Worm (Caenorhabditis elegans) whole organism, late embryonic: Measurements from ENCODE around the gene bas-1.

Experiments used
- C08G9.2 ChIP-seq: sonication (generic microtip); optimal IDR thresholded peaks from 2 replicates; lab custom pipeline; 2016; ENCODE audit warnings: mild to moderate bottlenecking, missing genetic modification characterization, moderate library complexity, missing compliant biosample characterization
- F13H6.1 ChIP-seq: sonication (generic microtip); optimal IDR thresholded peaks from 2 replicates; lab custom pipeline; 2016; ENCODE audit warnings: missing genetic modification characterization, missing compliant biosample characterization
- T23F11.4 ChIP-seq: fragments of 200-800 bp; sonication (Bioruptor generic); optimal IDR thresholded peaks from 2 replicates; lab custom pipeline; 2018; ENCODE audit warnings: mild to moderate bottlenecking, missing genetic modification characterization, missing compliant biosample characterization
- Y22D7AL.16 ChIP-seq: sonication (generic microtip); optimal IDR thresholded peaks from 2 replicates; lab custom pipeline; 2016; ENCODE audit warnings: missing genetic modification characterization, missing compliant biosample characterization
- ceh-18 ChIP-seq: sonication (generic microtip); optimal IDR thresholded peaks from 2 replicates; lab custom pipeline; 2016; ENCODE audit warnings: missing genetic modification characterization, missing compliant biosample characterization
- ceh-2 ChIP-seq: sonication (generic microtip); optimal IDR thresholded peaks from 2 replicates; lab custom pipeline; 2016; ENCODE audit warnings: missing genotype, missing genetic modification characterization, missing compliant biosample characterization
- ceh-31 ChIP-seq: sonication (generic microtip); optimal IDR thresholded peaks from 2 replicates; lab custom pipeline; 2016; ENCODE audit warnings: missing genetic modification characterization, missing compliant biosample characterization
- ceh-34 ChIP-seq: sonication (generic microtip); optimal IDR thresholded peaks from 2 replicates; lab custom pipeline; 2016; ENCODE audit warnings: mild to moderate bottlenecking, missing genetic modification characterization, missing compliant biosample characterization
- dmd-4 ChIP-seq: sonication (generic microtip); optimal IDR thresholded peaks from 2 replicates; lab custom pipeline; 2016; ENCODE audit warnings: borderline replicate concordance, missing genetic modification characterization, missing compliant biosample characterization
- dve-1 ChIP-seq: sonication (generic microtip); optimal IDR thresholded peaks from 2 replicates; lab custom pipeline; 2017; ENCODE audit warnings: antibody characterized with exemption, mild to moderate bottlenecking, missing genetic modification characterization, missing compliant biosample characterization
- eyg-1 ChIP-seq: sonication (generic microtip); optimal IDR thresholded peaks from 2 replicates; lab custom pipeline; 2016; ENCODE audit warnings: missing genotype, missing genetic modification characterization, missing compliant biosample characterization
- hlh-30 ChIP-seq: sonication (generic microtip); optimal IDR thresholded peaks from 2 replicates; lab custom pipeline; 2017; ENCODE audit warnings: antibody characterized with exemption, missing genetic modification characterization, missing compliant biosample characterization; ENCODE audit not compliant: insufficient read depth
- hlh-8 ChIP-seq: sonication (generic microtip); optimal IDR thresholded peaks from 2 replicates; lab custom pipeline; 2016; ENCODE audit warnings: missing genotype, missing genetic modification characterization, missing compliant biosample characterization
- madf-2 ChIP-seq: sonication (generic microtip); optimal IDR thresholded peaks from 2 replicates; lab custom pipeline; 2017; ENCODE audit warnings: missing genetic modification characterization, missing compliant biosample characterization
- mec-3 ChIP-seq: sonication (generic microtip); optimal IDR thresholded peaks from 2 replicates; lab custom pipeline; 2016; ENCODE audit warnings: borderline replicate concordance, missing genetic modification characterization, missing compliant biosample characterization
- nfya-1 ChIP-seq: sonication (generic microtip); optimal IDR thresholded peaks from 2 replicates; lab custom pipeline; 2017; ENCODE audit warnings: missing genetic modification characterization, mild to moderate bottlenecking, missing compliant biosample characterization, antibody characterized with exemption, moderate library complexity
- nhr-232 ChIP-seq: sonication (generic microtip); optimal IDR thresholded peaks from 2 replicates; lab custom pipeline; 2016; ENCODE audit warnings: missing genetic modification characterization, missing compliant biosample characterization
- npax-4 ChIP-seq: sonication (generic microtip); optimal IDR thresholded peaks from 2 replicates; lab custom pipeline; 2016; ENCODE audit warnings: missing genetic modification characterization, missing compliant biosample characterization
- odd-2 ChIP-seq: sonication (generic microtip); optimal IDR thresholded peaks from 2 replicates; lab custom pipeline; 2017; ENCODE audit warnings: antibody characterized with exemption, mild to moderate bottlenecking, missing genetic modification characterization, missing compliant biosample characterization
- pha-4 ChIP-seq: fragments of 150-350 bp; optimal IDR thresholded peaks from 2 replicates; lab custom pipeline; 2018; ENCODE audit warnings: missing biosample characterization, missing genetic modification reagents, missing genetic modification characterization
- pqm-1 ChIP-seq: sonication (generic microtip); optimal IDR thresholded peaks from 2 replicates; lab custom pipeline; 2016; ENCODE audit warnings: missing genetic modification characterization, missing compliant biosample characterization
- ref-2 ChIP-seq: sonication (generic microtip); optimal IDR thresholded peaks from 2 replicates; lab custom pipeline; 2016; ENCODE audit warnings: missing genetic modification characterization, missing compliant biosample characterization
- sdc-2 ChIP-seq: sonication (generic microtip); optimal IDR thresholded peaks from 2 replicates; lab custom pipeline; 2016; ENCODE audit warnings: missing genotype, missing genetic modification characterization, missing compliant biosample characterization
- tbx-2 ChIP-seq: sonication (generic microtip); optimal IDR thresholded peaks from 2 replicates; lab custom pipeline; 2016; ENCODE audit warnings: missing genetic modification characterization, missing compliant biosample characterization
- tbx-7 ChIP-seq: sonication (generic microtip); optimal IDR thresholded peaks from 2 replicates; lab custom pipeline; 2016; ENCODE audit warnings: missing genotype, missing genetic modification characterization, missing compliant biosample characterization
- unc-3 ChIP-seq, 2 experiments: fragments of 200-800 bp in 1 of 2; sonication (Bioruptor generic) in 1 of 2; sonication (generic microtip) in 1 of 2; conservative IDR thresholded peaks in 1 of 2; optimal IDR thresholded peaks in 1 of 2; 2 replicates each; pipeline versions ENCODE4 v1.3.6 to Lab custom; 2016 to 2022; ENCODE audit warnings: missing compliant biosample characterization in 2 of 2, missing genetic modification characterization in 2 of 2, missing genetic modification reagents in 1 of 2
- unc-42 ChIP-seq: sonication (generic microtip); optimal IDR thresholded peaks from 2 replicates; lab custom pipeline; 2016; ENCODE audit warnings: missing genotype, missing genetic modification characterization, missing compliant biosample characterization
- unc-55 ChIP-seq: sonication (generic microtip); optimal IDR thresholded peaks from 2 replicates; lab custom pipeline; 2017; ENCODE audit warnings: missing biosample characterization, missing genetic modification reagents, missing genetic modification characterization

Gene bas-1

ce11 chrIII:5622232-5623009, 10.3 kb downstream of the bas-1 start:
- TF ChIP-seq dmd-4 (tag; lab: Kevin White, UChicago) = no peak
- no peak for TF ChIP-seq T23F11.4 (GFP tag; lab: Kevin White, UChicago)
- no peak for TF ChIP-seq odd-2
- no peak for TF ChIP-seq pha-4 (tag; lab: Kevin White, UChicago)
- TF ChIP-seq dve-1 (tag; lab: Kevin White, UChicago) = no peak
- no peak for TF ChIP-seq Y22D7AL.16 (tag; lab: Kevin White, UChicago)
- TF ChIP-seq unc-3 (GFP tag; conservative IDR thresholded peaks at IDR 0.05; lab: Robert Waterston, UW) = no peak
- no peak for TF ChIP-seq unc-3 (tag; optimal IDR thresholded peaks at IDR 0.05; lab: Kevin White, UChicago)
- no peak for TF ChIP-seq sdc-2
- TF ChIP-seq eyg-1 (tag; lab: Kevin White, UChicago) = no peak
- TF ChIP-seq ref-2 (tag; lab: Kevin White, UChicago) = no peak

- TF ChIP-seq hlh-30 (tag; lab: Kevin White, UChicago) (peak; percentile 30), ceh-34 (tag; lab: Kevin White, UChicago) (no peak), npax-4 (tag; lab: Kevin White, UChicago) (no peak)
These were observed 11.3 kb downstream of the bas-1 start for ce11 chrIII:5623418-5623817.

- TF ChIP-seq eyg-1 (tag; lab: Kevin White, UChicago) = no peak
These were observed 12.8 kb downstream of the bas-1 start, which contains the start of gene daf-4 for ce11 chrIII:5624835-5625234. TSS of gene daf-4 (plus strand) at chrIII:5625135.

- no peak for TF ChIP-seq ceh-31
- TF ChIP-seq ceh-18 (tag; lab: Kevin White, UChicago) = no peak
- no peak for TF ChIP-seq tbx-2
- no peak for TF ChIP-seq sdc-2
- no peak for TF ChIP-seq F13H6.1 (tag; lab: Kevin White, UChicago)
These were observed 17.2 kb downstream of the bas-1 start for ce11 chrIII:5629225-5629624.

ce11 chrIII:5630350-5630749, 18.3 kb downstream of the bas-1 start:
- TF ChIP-seq ceh-18 (tag; lab: Kevin White, UChicago) (no peak), C08G9.2 (tag; lab: Kevin White, UChicago) (no peak), Y22D7AL.16 (tag; lab: Kevin White, UChicago) (no peak), hlh-8 (tag; lab: Kevin White, UChicago) (no peak), mec-3 (tag; lab: Kevin White, UChicago) (no peak), ref-2 (tag; lab: Kevin White, UChicago) (no peak), madf-2 (no peak), nhr-232 (tag; lab: Kevin White, UChicago) (no peak), dve-1 (tag; lab: Kevin White, UChicago) (no peak), tbx-7 (no peak), unc-55 (GFP tag; lab: Kevin White, UChicago) (no peak), ceh-2 (tag; lab: Kevin White, UChicago) (no peak), pqm-1 (tag; lab: Kevin White, UChicago) (no peak)

ce11 chrIII:5632426-5632976, 20.4 kb downstream of the bas-1 start:
- TF ChIP-seq ceh-2 (tag; lab: Kevin White, UChicago) (no peak), nfya-1 (tag; lab: Kevin White, UChicago) (no peak), unc-42 (tag; lab: Kevin White, UChicago) (peak; percentile 85)
